Worm (Caenorhabditis elegans): Measurements from ENCODE around the gene ben-1.
A peak's percentile ranks its signal among the peaks of the same experiment; 100 is the strongest.

The ben-1 gene

DNA sequence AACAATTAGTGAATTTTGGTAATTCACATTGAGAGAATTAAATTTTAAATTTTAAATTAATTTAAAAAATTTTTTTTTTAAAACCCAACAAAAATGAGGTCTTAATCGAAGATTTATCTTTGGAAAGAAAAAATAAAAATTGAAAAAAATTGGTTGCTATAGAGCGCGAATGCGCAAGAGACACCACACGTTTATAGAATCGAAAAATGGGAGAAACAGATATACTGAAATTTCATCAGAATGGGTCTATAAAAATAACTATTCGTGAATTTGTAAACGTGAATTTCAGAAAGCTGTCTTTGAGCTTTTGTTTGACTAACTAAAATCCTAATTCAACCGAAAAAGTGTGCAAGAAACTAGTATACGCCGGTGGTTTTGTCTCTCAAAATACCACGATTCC is 1.0 kb downstream of the ben-1 start (continued):
- TF ChIP-seq ceh-9 (tag; optimal IDR thresholded peaks at IDR 0.05) (no peak), pqm-1 (tag; optimal IDR thresholded peaks at IDR 0.05) (peak; percentile 38), elt-3 (tag; optimal IDR thresholded peaks at IDR 0.05) (no peak), lin-39 (tag; optimal IDR thresholded peaks at IDR 0.05) (no peak)

DNA sequence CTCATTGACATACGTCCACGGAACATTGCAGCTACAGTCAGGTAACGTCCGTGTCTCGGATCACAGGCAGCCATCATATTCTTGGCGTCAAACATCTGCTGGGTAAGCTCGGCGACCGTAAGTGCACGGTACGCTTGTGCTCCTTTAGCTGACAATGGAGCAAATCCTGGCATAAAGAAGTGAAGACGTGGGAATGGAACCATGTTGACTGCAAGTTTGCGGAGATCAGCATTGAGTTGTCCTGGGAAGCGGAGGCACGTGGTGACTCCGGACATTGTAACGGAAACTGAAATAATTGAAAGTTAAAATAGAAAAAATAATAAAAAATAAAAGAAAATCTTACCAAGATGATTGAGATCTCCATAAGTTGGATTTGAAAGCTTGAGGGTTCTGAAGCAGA is 1.9 kb downstream of the ben-1 start:
- TF ChIP-seq nhr-12 (tag; optimal IDR thresholded peaks at IDR 0.05) (no peak), R02D3.7 (tag; optimal IDR thresholded peaks at IDR 0.05) (no peak), mdl-1 (tag; optimal IDR thresholded peaks at IDR 0.05) (no peak)

DNA sequence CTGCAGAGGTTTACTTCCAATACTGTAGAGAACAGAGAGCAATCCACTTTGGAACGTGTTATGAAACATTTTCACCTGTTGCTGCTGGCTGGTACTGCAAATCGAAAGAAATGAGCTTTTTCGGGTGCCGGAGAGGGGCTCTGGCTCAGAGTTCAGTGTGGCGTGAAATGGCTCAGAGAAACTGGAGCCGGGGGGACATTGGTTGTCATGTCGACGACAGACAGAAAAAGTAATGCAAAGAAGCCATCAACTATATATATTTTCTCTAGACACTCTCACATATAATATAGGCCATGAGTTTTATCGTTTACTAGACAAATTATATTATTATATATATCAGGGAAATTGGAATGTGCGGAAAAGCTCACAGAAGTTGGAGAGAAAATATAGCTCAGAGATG is 4.0 kb downstream of the ben-1 start, which contains the start of gene cfap-20:
cfap-20 (minus strand) TSS at position 101 of the 400 bp plus-strand sequence.
- TF ChIP-seq zag-1 (tag; optimal IDR thresholded peaks at IDR 0.05) (no peak), nhr-11 (tag; optimal IDR thresholded peaks at IDR 0.05) (no peak), ceh-28 (tag; optimal IDR thresholded peaks at IDR 0.05) (no peak), unc-39 (tag; optimal IDR thresholded peaks at IDR 0.05) (no peak), aly-2 (tag; optimal IDR thresholded peaks at IDR 0.05) (no peak), lin-15B (tag; optimal IDR thresholded peaks at IDR 0.05) (no peak), nhr-25 (tag; optimal IDR thresholded peaks at IDR 0.05) (no peak), elt-3 (tag; optimal IDR thresholded peaks at IDR 0.05) (no peak), daf-12 (tag; optimal IDR thresholded peaks at IDR 0.05) (no peak), egl-27 (tag; optimal IDR thresholded peaks at IDR 0.05) (no peak), nhr-237 (tag; optimal IDR thresholded peaks at IDR 0.05) (no peak), pqm-1 (tag; optimal IDR thresholded peaks at IDR 0.05) (no peak), nhr-28 (tag; optimal IDR thresholded peaks at IDR 0.05) (no peak), nhr-12 (tag; optimal IDR thresholded peaks at IDR 0.05) (no peak), ztf-4 (tag; optimal IDR thresholded peaks at IDR 0.05) (no peak), ceh-9 (tag; optimal IDR thresholded peaks at IDR 0.05) (no peak), ceh-82 (tag; optimal IDR thresholded peaks at IDR 0.05) (no peak)

DNA sequence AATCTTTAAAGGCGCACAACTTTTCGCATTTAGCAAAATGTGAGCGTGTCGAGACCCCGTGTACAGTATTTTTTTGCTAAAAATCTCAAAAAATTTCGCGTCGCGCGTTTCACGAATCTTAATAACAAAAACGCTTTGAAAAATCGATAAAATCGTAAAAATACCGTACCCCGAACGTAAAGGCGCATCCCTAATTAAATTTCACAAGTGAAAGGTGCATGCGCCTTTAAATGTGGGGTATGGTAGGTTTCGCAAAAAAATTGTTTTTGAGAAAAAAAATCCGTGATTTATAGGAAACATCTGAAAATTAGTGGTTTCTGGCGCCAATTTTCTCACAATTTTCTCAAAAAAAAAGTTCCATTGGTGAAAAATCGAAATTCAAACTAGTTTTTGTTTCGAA is 7.3 kb downstream of the ben-1 start:
- TF ChIP-seq unc-62 (GFP tag; optimal IDR thresholded peaks at IDR 0.05), result no peak
- no peak for TF ChIP-seq fkh-10 (GFP tag; optimal IDR thresholded peaks at IDR 0.05)
- no peak for TF ChIP-seq egl-27 (tag; optimal IDR thresholded peaks at IDR 0.05)
- TF ChIP-seq pqm-1 (tag; optimal IDR thresholded peaks at IDR 0.05), result no peak
- no peak for TF ChIP-seq nfya-1 (tag; optimal IDR thresholded peaks at IDR 0.05; ENCODE audit: insufficient read depth)
- no peak for TF ChIP-seq lin-39 (tag; optimal IDR thresholded peaks at IDR 0.05)
- TF ChIP-seq R02D3.7 (tag; optimal IDR thresholded peaks at IDR 0.05), result no peak
- no peak for TF ChIP-seq jun-1 (tag; optimal IDR thresholded peaks at IDR 0.05)
- no peak for TF ChIP-seq ceh-16 (tag; optimal IDR thresholded peaks at IDR 0.05)
- no peak for TF ChIP-seq elt-1 (tag; optimal IDR thresholded peaks at IDR 0.05)
- TF ChIP-seq nhr-76 (tag; optimal IDR thresholded peaks at IDR 0.05), result no peak
- no peak for TF ChIP-seq daf-12 (tag; optimal IDR thresholded peaks at IDR 0.05)
- no peak for TF ChIP-seq nhr-43 (tag; optimal IDR thresholded peaks at IDR 0.05; ENCODE audit: poor library complexity, severe bottlenecking)

DNA sequence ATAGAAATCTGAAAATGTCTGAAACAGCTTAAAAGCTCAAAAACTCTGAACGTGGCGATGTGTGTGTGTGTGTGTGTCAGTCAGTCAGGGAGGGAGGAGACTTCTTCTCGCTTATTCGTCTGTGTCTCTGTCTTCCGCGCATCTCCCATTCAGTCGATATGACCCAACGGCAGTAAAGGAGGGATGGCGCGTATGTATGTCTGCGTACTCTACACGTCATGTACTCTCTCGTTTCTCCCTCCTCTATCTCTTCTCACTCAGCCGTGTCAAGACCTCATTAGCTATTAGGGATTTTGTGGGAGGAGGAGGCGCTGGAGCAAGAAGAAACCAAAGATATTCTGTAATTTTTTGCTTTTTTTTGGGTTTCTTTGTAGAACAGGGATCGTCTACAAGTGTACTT is 9.4 kb downstream of the ben-1 start:
- no peak for TF ChIP-seq zag-1 (tag; optimal IDR thresholded peaks at IDR 0.05)
- TF ChIP-seq nhr-77 (tag; optimal IDR thresholded peaks at IDR 0.05), result no peak
- peak; percentile 92 for TF ChIP-seq hmg-11 (tag; optimal IDR thresholded peaks at IDR 0.05)
- TF ChIP-seq nhr-23 (tag; optimal IDR thresholded peaks at IDR 0.05), result peak; percentile 42
- peak; percentile 57 for TF ChIP-seq lin-15B (tag; optimal IDR thresholded peaks at IDR 0.05)
- TF ChIP-seq lsy-12 (tag; optimal IDR thresholded peaks at IDR 0.05), result no peak
- peak; percentile 86 for TF ChIP-seq nfya-1 (tag; optimal IDR thresholded peaks at IDR 0.05; ENCODE audit: insufficient read depth)
- no peak for TF ChIP-seq ceh-9 (tag; optimal IDR thresholded peaks at IDR 0.05)
- peak; percentile 91 for TF ChIP-seq lin-39 (tag; optimal IDR thresholded peaks at IDR 0.05)
- TF ChIP-seq fkh-10 (GFP tag; optimal IDR thresholded peaks at IDR 0.05), result no peak
- TF ChIP-seq ceh-16 (tag; optimal IDR thresholded peaks at IDR 0.05), result no peak
- TF ChIP-seq ZK546.5 (tag; optimal IDR thresholded peaks at IDR 0.05), result no peak
- TF ChIP-seq ceh-28 (tag; optimal IDR thresholded peaks at IDR 0.05), result peak; percentile 72
- TF ChIP-seq egl-5 (tag; optimal IDR thresholded peaks at IDR 0.05), result peak; percentile 21
- no peak for TF ChIP-seq pqm-1 (tag; optimal IDR thresholded peaks at IDR 0.05)
- no peak for TF ChIP-seq skn-1 (tag; optimal IDR thresholded peaks at IDR 0.05)
- TF ChIP-seq mdl-1 (tag; optimal IDR thresholded peaks at IDR 0.05), result no peak
- peak; percentile 46 for TF ChIP-seq unc-62 (GFP tag; optimal IDR thresholded peaks at IDR 0.05)
- no peak for TF ChIP-seq ama-1 (optimal IDR thresholded peaks at IDR 0.05)
- TF ChIP-seq nhr-11 (tag; optimal IDR thresholded peaks at IDR 0.05), result no peak
- peak; percentile 1 for TF ChIP-seq tbx-2 (tag; optimal IDR thresholded peaks at IDR 0.05)
- TF ChIP-seq nhr-12 (tag; optimal IDR thresholded peaks at IDR 0.05), result no peak
- peak; percentile 8 for TF ChIP-seq elt-2 (tag; optimal IDR thresholded peaks at IDR 0.05)
- peak; percentile 17 for TF ChIP-seq pha-4 (tag; optimal IDR thresholded peaks at IDR 0.05)

Data from whole organism, L3 larva.